Worm (Caenorhabditis elegans): ENCODE results near the gene F36D3.1.

Gene F36D3.1

DNA sequence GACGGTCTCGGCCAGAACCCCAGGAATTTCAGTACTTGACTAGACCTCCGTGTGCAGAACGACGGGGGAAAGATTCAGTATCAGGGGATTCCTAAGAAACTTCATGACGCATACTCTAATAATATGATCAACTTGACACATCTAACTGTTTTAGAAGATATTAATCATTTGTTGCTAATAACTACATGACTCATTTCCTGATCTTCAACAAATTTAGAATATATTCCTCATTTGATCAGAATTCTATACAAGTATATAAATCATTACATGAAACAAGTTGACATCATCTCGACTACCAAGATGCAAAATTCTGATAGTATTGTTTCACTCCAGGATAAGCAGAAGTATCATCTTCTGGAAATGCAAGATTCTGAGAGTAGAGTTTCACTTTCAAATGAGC is 36.0 kb downstream of the F36D3.1 start, which contains the start of gene Y32B12B.8:
Y32B12B.8 (plus strand) TSS at position 301 of the 400 bp plus-strand sequence.
- TF ChIP-seq fkh-10 (GFP tag; optimal IDR thresholded peaks at IDR 0.05), result no peak
- TF ChIP-seq mep-1 (tag; optimal IDR thresholded peaks at IDR 0.05), result no peak
- TF ChIP-seq snpc-4 (tag; optimal IDR thresholded peaks at IDR 0.05), result no peak
- no peak for TF ChIP-seq elt-2 (tag; optimal IDR thresholded peaks at IDR 0.05)
- TF ChIP-seq nhr-84 (tag; optimal IDR thresholded peaks at IDR 0.05), result no peak
- no peak for TF ChIP-seq sptf-1 (tag; optimal IDR thresholded peaks at IDR 0.05)
- TF ChIP-seq unc-98 (GFP tag; IDR thresholded peaks at IDR 0.05), result no peak
- TF ChIP-seq nhr-28 (tag; optimal IDR thresholded peaks at IDR 0.05), result no peak
- TF ChIP-seq isw-1 (GFP tag; IDR thresholded peaks at IDR 0.05), result no peak
- no peak for TF ChIP-seq unc-30 (tag; optimal IDR thresholded peaks at IDR 0.05)
- no peak for TF ChIP-seq ceh-90 (tag; optimal IDR thresholded peaks at IDR 0.05)
- TF ChIP-seq irx-1 (tag; optimal IDR thresholded peaks at IDR 0.05), result no peak
- TF ChIP-seq sox-4 (tag; optimal IDR thresholded peaks at IDR 0.05), result no peak

DNA sequence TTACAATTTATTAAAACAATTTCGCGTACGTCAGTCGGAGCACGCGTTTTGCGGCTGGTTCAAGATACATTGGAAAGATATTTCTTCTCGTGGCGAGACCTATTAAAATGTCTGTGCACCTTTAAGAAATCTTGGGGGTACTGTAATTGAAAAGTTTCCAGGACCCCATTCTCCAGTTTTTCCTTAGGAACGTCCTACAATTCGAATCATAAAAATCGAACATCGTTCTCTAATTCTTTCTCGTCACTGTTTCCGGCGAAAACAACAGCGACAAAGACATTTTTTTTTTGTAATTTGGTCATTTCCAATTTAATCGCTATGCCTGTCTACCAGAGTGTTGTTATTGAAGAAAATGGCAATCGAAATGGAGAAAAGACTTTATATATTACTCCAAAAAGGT is 37.5 kb downstream of the F36D3.1 start, which contains the start of gene Y32B12B.1:
Y32B12B.1 (plus strand) TSS at position 301 of the 400 bp plus-strand sequence.
- TF ChIP-seq C16A3.4 (tag; optimal IDR thresholded peaks at IDR 0.05) (no peak), lin-35 (GFP tag; optimal IDR thresholded peaks at IDR 0.05) (no peak), egl-27 (tag; optimal IDR thresholded peaks at IDR 0.05) (no peak), unc-98 (GFP tag; IDR thresholded peaks at IDR 0.05) (no peak), mdl-1 (tag; optimal IDR thresholded peaks at IDR 0.05) (no peak), skn-1 (tag; optimal IDR thresholded peaks at IDR 0.05) (no peak), lin-13 (GFP tag; optimal IDR thresholded peaks at IDR 0.05) (no peak), aha-1 (tag; optimal IDR thresholded peaks at IDR 0.05) (no peak), ces-1 (GFP tag; optimal IDR thresholded peaks at IDR 0.05) (no peak), vab-15 (tag; optimal IDR thresholded peaks at IDR 0.05) (no peak), pag-3 (tag; optimal IDR thresholded peaks at IDR 0.05; ENCODE audit: borderline replicate concordance, insufficient read depth) (no peak), snu-23 (GFP tag; optimal IDR thresholded peaks at IDR 0.05) (no peak), tlp-1 (tag; optimal IDR thresholded peaks at IDR 0.05) (no peak)

DNA sequence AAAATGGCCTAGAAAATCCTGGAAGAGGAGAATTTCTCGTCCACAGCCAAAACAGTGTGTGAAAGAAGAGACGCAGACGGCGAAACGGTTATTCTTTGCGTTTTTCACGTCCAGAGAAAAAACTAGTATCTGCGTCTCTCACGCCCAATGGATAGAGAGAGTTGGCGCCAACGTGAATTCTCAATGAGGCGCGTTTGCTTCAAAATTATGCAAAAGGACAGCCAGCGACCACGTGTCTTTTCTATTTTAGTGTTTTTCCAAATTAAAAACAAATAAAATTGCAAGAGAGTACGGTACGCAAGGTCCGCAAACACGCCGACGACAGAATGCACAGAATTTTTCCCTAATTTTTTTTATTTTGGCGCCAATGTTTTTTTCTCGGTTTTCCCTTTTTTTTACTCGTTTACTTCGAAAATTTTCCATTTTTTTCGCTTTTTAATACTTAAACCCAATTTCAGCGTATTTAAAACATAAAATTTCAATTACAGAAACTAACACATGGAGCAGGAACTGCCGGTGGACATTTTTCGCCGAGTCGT is 38.8 kb downstream of the F36D3.1 start, which contains the start of gene Y32B12B.2:
Y32B12B.2 (plus strand) TSS at position 489 of the 539 bp plus-strand sequence.
- TF ChIP-seq C04F5.9 (tag; optimal IDR thresholded peaks at IDR 0.05), result no peak
- no peak for TF ChIP-seq lin-14 (GFP tag; optimal IDR thresholded peaks at IDR 0.05)
- TF ChIP-seq elt-3 (tag; optimal IDR thresholded peaks at IDR 0.05), result peak in 1 of 6 experiments; percentile 4
- peak; percentile 8 for TF ChIP-seq unc-130 (tag; optimal IDR thresholded peaks at IDR 0.05)
- peak; percentile 58 for TF ChIP-seq unc-98 (GFP tag; IDR thresholded peaks at IDR 0.05)
- TF ChIP-seq nhr-90 (tag; optimal IDR thresholded peaks at IDR 0.05; ENCODE audit: poor library complexity), result peak; percentile 62
- peak; percentile 7 for TF ChIP-seq zip-4 (GFP tag; optimal IDR thresholded peaks at IDR 0.05)
- TF ChIP-seq tbx-2 (tag; optimal IDR thresholded peaks at IDR 0.05), result peak; percentile 65
- TF ChIP-seq ces-1 (GFP tag; optimal IDR thresholded peaks at IDR 0.05), result no peak
- no peak for TF ChIP-seq hlh-4 (tag; optimal IDR thresholded peaks at IDR 0.05)
- TF ChIP-seq ceh-88 (GFP tag; IDR thresholded peaks at IDR 0.05), result no peak
- TF ChIP-seq lin-35 (GFP tag; optimal IDR thresholded peaks at IDR 0.05), result peak; percentile 73 to 89
- TF ChIP-seq nhr-11 (tag; optimal IDR thresholded peaks at IDR 0.05), result no peak
- peak; percentile 74 for TF ChIP-seq unc-86 (tag; optimal IDR thresholded peaks at IDR 0.05)
- peak in 1 of 2 experiments; percentile 31 for TF ChIP-seq ztf-11 (tag; optimal IDR thresholded peaks at IDR 0.05)
- TF ChIP-seq mep-1 (tag; optimal IDR thresholded peaks at IDR 0.05), result no peak
- no peak for TF ChIP-seq aly-2 (tag; optimal IDR thresholded peaks at IDR 0.05)
- no peak for TF ChIP-seq alr-1 (tag; optimal IDR thresholded peaks at IDR 0.05; ENCODE audit: borderline replicate concordance)
- no peak for TF ChIP-seq egl-27 (tag; optimal IDR thresholded peaks at IDR 0.05)
- TF ChIP-seq snu-23 (GFP tag; optimal IDR thresholded peaks at IDR 0.05), result peak; percentile 68
- peak; percentile 51 for TF ChIP-seq swsn-7 (tag; optimal IDR thresholded peaks at IDR 0.05)
- TF ChIP-seq efl-3 (GFP tag; optimal IDR thresholded peaks at IDR 0.05), result no peak
- TF ChIP-seq ets-5 (GFP tag; IDR thresholded peaks at IDR 0.05), result no peak
- TF ChIP-seq ceh-63 (GFP tag; optimal IDR thresholded peaks at IDR 0.05), result no peak
- TF ChIP-seq unc-30 (tag; optimal IDR thresholded peaks at IDR 0.05), result no peak
- no peak for TF ChIP-seq fkh-10 (GFP tag; optimal IDR thresholded peaks at IDR 0.05)
- peak; percentile 42; the same call in 1 of the 2 replicates for TF ChIP-seq isw-1 (GFP tag; IDR thresholded peaks at IDR 0.05)
- peak; percentile 77 to 87 (median 84) for TF ChIP-seq dpl-1 (GFP tag; optimal IDR thresholded peaks at IDR 0.05)
- TF ChIP-seq nhr-28 (tag; optimal IDR thresholded peaks at IDR 0.05), result no peak
- TF ChIP-seq blmp-1 (tag; optimal IDR thresholded peaks at IDR 0.05), result no peak
- peak; percentile 46 for TF ChIP-seq C16A3.4 (tag; optimal IDR thresholded peaks at IDR 0.05)
- TF ChIP-seq lir-3 (tag; optimal IDR thresholded peaks at IDR 0.05; ENCODE audit: poor library complexity), result no peak
- no peak for TF ChIP-seq unc-62 (GFP tag; optimal IDR thresholded peaks at IDR 0.05)
